Fruit fly (Drosophila melanogaster): Measurements from ENCODE around the gene ND-13A.

DNA sequence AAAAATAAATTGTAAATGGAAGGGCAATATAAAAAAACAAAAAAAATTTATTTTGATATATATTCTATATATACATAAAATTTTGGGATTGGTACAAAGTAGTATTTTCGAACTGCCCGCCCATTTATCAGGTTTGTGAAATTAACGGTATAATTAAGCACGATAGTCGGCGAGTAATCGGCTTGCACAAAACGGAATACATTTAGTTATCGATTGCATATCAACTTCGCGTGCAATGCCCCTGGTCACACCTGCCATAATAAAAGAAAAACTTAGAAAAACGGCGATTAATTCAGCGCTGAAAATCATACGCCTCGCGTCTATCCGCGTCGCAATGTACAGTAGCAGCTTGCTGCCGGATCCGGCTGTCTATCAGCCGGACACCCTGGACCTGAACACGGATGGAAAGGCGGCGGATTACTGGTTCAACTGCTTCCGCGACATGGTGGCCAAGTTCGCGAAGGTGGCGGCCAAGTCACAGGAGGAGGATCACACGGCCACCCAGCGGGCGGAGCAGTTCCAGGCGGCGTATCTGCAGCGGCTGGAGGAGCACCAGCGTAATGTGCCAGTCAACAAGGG lies 6.2 kb downstream of the ND-13A start, which contains the start of gene CG5828:
- TF ChIP-seq CG6163 (GFP tag; IDR thresholded peaks at IDR 0.05) = no peak
- no peak for TF ChIP-seq lz (GFP tag; optimal IDR thresholded peaks at IDR 0.05)
- TF ChIP-seq CG7368 (GFP tag; optimal IDR thresholded peaks at IDR 0.05) = no peak
- TF ChIP-seq Eip93F (GFP tag; optimal IDR thresholded peaks at IDR 0.05) = no peak
- no peak for TF ChIP-seq CG3032 (tag; optimal IDR thresholded peaks at IDR 0.05)
- no peak for TF ChIP-seq salr (GFP tag; optimal IDR thresholded peaks at IDR 0.05)
- TF ChIP-seq CG8319 (GFP tag; optimal IDR thresholded peaks at IDR 0.05) = no peak
- no peak for TF ChIP-seq Blimp-1 (GFP tag; optimal IDR thresholded peaks at IDR 0.05)
- no peak for TF ChIP-seq dsx (GFP tag; optimal IDR thresholded peaks at IDR 0.05; ENCODE audit: poor library complexity, severe bottlenecking)
- no peak for TF ChIP-seq OdsH (GFP tag; optimal IDR thresholded peaks at IDR 0.05)
- TF ChIP-seq Smox (GFP tag; optimal IDR thresholded peaks at IDR 0.05) = no peak
- TF ChIP-seq CG6792 (GFP tag; optimal IDR thresholded peaks at IDR 0.05) = no peak
- TF ChIP-seq CG32006 (GFP tag; optimal IDR thresholded peaks at IDR 0.05) = no peak
- no peak for TF ChIP-seq Sox102F (GFP tag; optimal IDR thresholded peaks at IDR 0.05)
